Fruit fly (Drosophila melanogaster): Measurements from ENCODE around the gene CG6686.

The CG6686 gene

DNA sequence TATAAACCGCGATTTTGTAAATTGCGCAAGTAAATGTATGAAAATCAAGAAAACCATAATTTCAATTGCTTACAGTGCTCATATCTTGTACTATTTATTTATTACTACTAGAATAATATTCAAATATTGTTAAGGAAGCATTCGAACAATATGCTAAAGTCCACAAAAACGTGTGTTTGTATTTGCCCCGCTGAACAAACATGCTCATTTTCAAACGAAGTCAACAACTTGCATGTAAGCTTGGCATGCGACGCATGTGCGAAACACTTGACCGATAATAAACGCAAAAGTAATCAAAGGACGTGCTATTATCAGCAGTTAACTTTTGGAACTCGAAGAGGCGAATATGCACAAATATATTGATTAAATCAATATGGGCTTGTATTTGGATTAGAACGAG, 33.4 kb upstream of the CG6686 start (continued):
- TF ChIP-seq CG2202 (tag; optimal IDR thresholded peaks at IDR 0.05) (peak; percentile 76), CrebB (tag; optimal IDR thresholded peaks at IDR 0.05) (peak; percentile 82), Lim3 (GFP tag; IDR thresholded peaks at IDR 0.05) (no peak), CG2875 (GFP tag; optimal IDR thresholded peaks at IDR 0.05) (peak; percentile 88), zen2 (GFP tag; IDR thresholded peaks at IDR 0.05; ENCODE audit: partially characterized antibody) (no peak), CG18011 (GFP tag; optimal IDR thresholded peaks at IDR 0.05) (peak; percentile 42), CG10209 (GFP tag; optimal IDR thresholded peaks at IDR 0.05) (peak; percentile 83), zfh2 (GFP tag; optimal IDR thresholded peaks at IDR 0.05) (no peak), CG1647 (GFP tag; optimal IDR thresholded peaks at IDR 0.05) (peak; percentile 33), z (GFP tag; IDR thresholded peaks at IDR 0.05) (0 out of 3 replicates have a peak, but pooled peaks have one; percentile 27), dmrt11E (tag; optimal IDR thresholded peaks at IDR 0.05) (peak; percentile 69), CG8281 (tag; optimal IDR thresholded peaks at IDR 0.05) (peak; percentile 33), sd (tag; optimal IDR thresholded peaks at IDR 0.05) (no peak), HLH3B (GFP tag; IDR thresholded peaks at IDR 0.05) (no peak; the same call in 1 of the 2 replicates), dysf (GFP tag; IDR thresholded peaks at IDR 0.05) (peak; percentile 47; the same call in 2 of the 3 replicates), Bdp1 (GFP tag; optimal IDR thresholded peaks at IDR 0.05) (peak; percentile 51), Adf1 (GFP tag; IDR thresholded peaks at IDR 0.05) (peak; percentile 46; the same call in 1 of the 2 replicates), CG2712 (tag; optimal IDR thresholded peaks at IDR 0.05) (peak; percentile 26), CG14014 (GFP tag; IDR thresholded peaks at IDR 0.05) (peak; percentile 60; the same call in 1 of the 2 replicates), Rx (GFP tag; IDR thresholded peaks at IDR 0.05) (no peak), phol (tag; optimal IDR thresholded peaks at IDR 0.05) (no peak), grn (GFP tag; optimal IDR thresholded peaks at IDR 0.05) (peak; percentile 23), CG9727 (GFP tag; optimal IDR thresholded peaks at IDR 0.05) (peak; percentile 36), CG15073 (GFP tag; optimal IDR thresholded peaks at IDR 0.05) (peak; percentile 19), luna (GFP tag; optimal IDR thresholded peaks at IDR 0.05) (no peak), lbe (GFP tag; optimal IDR thresholded peaks at IDR 0.05) (no peak), CG18476 (GFP tag; optimal IDR thresholded peaks at IDR 0.05) (peak; percentile 56), tgo (GFP tag; IDR thresholded peaks at IDR 0.05) (no peak), Dll (GFP tag; IDR thresholded peaks at IDR 0.05; ENCODE audit: partially characterized antibody) (no peak), Sox102F (GFP tag; optimal IDR thresholded peaks at IDR 0.05) (peak; percentile 77), Six4 (GFP tag; optimal IDR thresholded peaks at IDR 0.05) (peak; percentile 34), Hey (tag; optimal IDR thresholded peaks at IDR 0.05) (peak; percentile 67), CG3847 (GFP tag; IDR thresholded peaks at IDR 0.05) (no peak), abd-A (tag; optimal IDR thresholded peaks at IDR 0.05) (no peak), Ada2b (GFP tag; IDR thresholded peaks at IDR 0.05) (peak; percentile 19; the same call in 1 of the 2 replicates), CG4360 (GFP tag; IDR thresholded peaks at IDR 0.05) (no peak; the same call in 1 of the 2 replicates), CG1603 (tag; optimal IDR thresholded peaks at IDR 0.05) (peak; percentile 69), Max (GFP tag; optimal IDR thresholded peaks at IDR 0.05) (peak; percentile 48), tna (GFP tag; IDR thresholded peaks at IDR 0.05; ENCODE audit: partially characterized antibody) (no peak), eyg (GFP tag; optimal IDR thresholded peaks at IDR 0.05) (no peak), gsb-n (tag; optimal IDR thresholded peaks at IDR 0.05) (peak; percentile 82), Kr (GFP tag; optimal IDR thresholded peaks at IDR 0.05) (no peak), Hr3 (GFP tag; optimal IDR thresholded peaks at IDR 0.05) (no peak), NFAT (GFP tag; IDR thresholded peaks at IDR 0.05) (no peak), CG17829 (tag; optimal IDR thresholded peaks at IDR 0.05) (no peak), pho (GFP tag; optimal IDR thresholded peaks at IDR 0.05) (peak; percentile 18), CoRest (tag; optimal IDR thresholded peaks at IDR 0.05) (peak; percentile 64), Abd-B (GFP tag; optimal IDR thresholded peaks at IDR 0.05) (no peak), lola (GFP tag; optimal IDR thresholded peaks at IDR 0.05) (peak in 1 of 3 experiments; percentile 62), otp (GFP tag; IDR thresholded peaks at IDR 0.05) (no peak; the same call in 2 of the 3 replicates)

Data from whole organism, embryonic.